Worm (Caenorhabditis elegans) whole organism, L1 larva: ENCODE results near the gene K11D9.3.
A peak's percentile ranks its signal among the peaks of the same experiment; 100 is the strongest.

Experiments used
- C16A3.4 ChIP-seq: fragments of 150-350 bp; optimal IDR thresholded peaks from 2 replicates; lab custom pipeline; 2014; ENCODE audit warnings: missing biosample characterization, missing genetic modification characterization
- C34B4.2 ChIP-seq: sonication (generic microtip); optimal IDR thresholded peaks from 2 replicates; lab custom pipeline; 2017; ENCODE audit warnings: mild to moderate bottlenecking, missing genetic modification characterization, missing compliant biosample characterization
- aha-1 ChIP-seq: fragments of 150-350 bp; optimal IDR thresholded peaks from 2 replicates; lab custom pipeline; 2014; ENCODE audit warnings: missing biosample characterization, missing genetic modification characterization
- blmp-1 ChIP-seq: fragments of 150-350 bp; optimal IDR thresholded peaks from 2 replicates; lab custom pipeline; 2014; ENCODE audit warnings: missing biosample characterization, missing genetic modification characterization
- ceh-8 ChIP-seq: fragments of 200-800 bp; sonication (Bioruptor generic); optimal IDR thresholded peaks from 2 replicates; lab custom pipeline; 2018; ENCODE audit warnings: mild to moderate bottlenecking, missing genetic modification characterization, moderate library complexity, missing compliant biosample characterization
- ceh-82 ChIP-seq, 3 experiments: fragments of 150-350 bp in 1 of 3; sonication (generic microtip) in 2 of 3; optimal IDR thresholded peaks; 2 replicates each; lab custom pipeline; 2014 to 2017; ENCODE audit warnings: missing biosample characterization in 3 of 3, missing genetic modification characterization in 3 of 3
- ceh-90 ChIP-seq: sonication (generic microtip); optimal IDR thresholded peaks from 2 replicates; lab custom pipeline; 2016; ENCODE audit warnings: missing genetic modification characterization, missing compliant biosample characterization
- dpl-1 ChIP-seq, 3 experiments: fragments of 150-350 bp in 2 of 3; sonication (generic microtip) in 1 of 3; optimal IDR thresholded peaks; 2 replicates each; lab custom pipeline; 2014 to 2017; ENCODE audit warnings: missing biosample characterization in 3 of 3, missing genetic modification characterization in 3 of 3, missing genetic modification reagents in 3 of 3
- dsc-1 ChIP-seq: sonication (generic microtip); optimal IDR thresholded peaks from 2 replicates; lab custom pipeline; 2016; ENCODE audit warnings: mild to moderate bottlenecking, missing genetic modification characterization, missing compliant biosample characterization
- efl-1 ChIP-seq, 4 experiments: fragments of 150-350 bp; optimal IDR thresholded peaks in 3 of 4; peaks in 1 of 4; 1 replicate in 1 of 4; 2 replicates in 3 of 4; lab custom pipeline; 2014; ENCODE audit warnings: missing biosample characterization in 2 of 4, missing genetic modification characterization in 2 of 4, missing genetic modification reagents in 2 of 4
- efl-3 ChIP-seq: fragments of 200-800 bp; sonication (Bioruptor generic); optimal IDR thresholded peaks from 2 replicates; lab custom pipeline; 2018; ENCODE audit warnings: mild to moderate bottlenecking, missing genetic modification characterization, missing compliant biosample characterization
- egl-13 ChIP-seq: sonication (generic microtip); optimal IDR thresholded peaks from 2 replicates; lab custom pipeline; 2016; ENCODE audit warnings: missing genotype, missing genetic modification reagents, missing genetic modification characterization, missing compliant biosample characterization
- elt-2 ChIP-seq: sonication (generic microtip); optimal IDR thresholded peaks from 2 replicates; lab custom pipeline; 2016; ENCODE audit warnings: missing genetic modification characterization, mild to moderate bottlenecking, inconsistent platforms, missing compliant biosample characterization, missing genetic modification reagents
- elt-3 ChIP-seq, 6 experiments: fragments of 150-350 bp in 1 of 6; sonication (generic microtip); optimal IDR thresholded peaks; 2 replicates each; lab custom pipeline; 2017 to 2018; ENCODE audit warnings: missing biosample characterization in 6 of 6, missing genetic modification characterization in 6 of 6, inconsistent platforms in 1 of 6
- ets-5 ChIP-seq: fragments of 200-800 bp; sonication (Bioruptor generic); IDR thresholded peaks from 2 replicates; pipeline ENCODE4 v1.3.6; 2022; ENCODE audit warnings: missing genetic modification characterization, missing compliant biosample characterization
- fkh-10 ChIP-seq: sonication (generic microtip); optimal IDR thresholded peaks from 2 replicates; lab custom pipeline; 2017; ENCODE audit warnings: missing biosample characterization, missing genetic modification reagents, missing genetic modification characterization
- fkh-4 ChIP-seq: sonication (generic microtip); optimal IDR thresholded peaks from 2 replicates; lab custom pipeline; 2016; ENCODE audit warnings: missing compliant biosample characterization, missing genetic modification characterization, borderline replicate concordance
- fkh-8 ChIP-seq: sonication (generic microtip); optimal IDR thresholded peaks from 2 replicates; lab custom pipeline; 2016; ENCODE audit warnings: mild to moderate bottlenecking, missing genetic modification characterization, missing compliant biosample characterization
- fos-1 ChIP-seq: fragments of 150-350 bp; optimal IDR thresholded peaks from 2 replicates; lab custom pipeline; 2014; ENCODE audit warnings: missing biosample characterization, missing genetic modification characterization
- hlh-4 ChIP-seq: sonication (generic microtip); optimal IDR thresholded peaks from 2 replicates; lab custom pipeline; 2016; ENCODE audit warnings: mild to moderate bottlenecking, missing genetic modification characterization, missing compliant biosample characterization
- irx-1 ChIP-seq: sonication (generic microtip); optimal IDR thresholded peaks from 2 replicates; lab custom pipeline; 2016; ENCODE audit warnings: missing genetic modification characterization, missing compliant biosample characterization
- isw-1 ChIP-seq: fragments of 200-800 bp; sonication (Bioruptor generic); IDR thresholded peaks from 2 replicates; pipeline ENCODE4 v1.3.6; 2022; ENCODE audit warnings: missing genetic modification characterization, missing compliant biosample characterization
- jun-1 ChIP-seq: fragments of 150-350 bp; optimal IDR thresholded peaks from 2 replicates; lab custom pipeline; 2014; ENCODE audit warnings: missing biosample characterization, missing genetic modification reagents, missing genetic modification characterization
- lin-15B ChIP-seq: fragments of 150-350 bp; sonication (generic microtip); optimal IDR thresholded peaks from 3 replicates; lab custom pipeline; 2014; ENCODE audit warnings: missing biosample characterization, missing genetic modification characterization
- lin-35 ChIP-seq, 2 experiments: fragments of 150-350 bp; optimal IDR thresholded peaks; 2 replicates each; lab custom pipeline; 2014; ENCODE audit warnings: missing biosample characterization in 2 of 2, missing genetic modification characterization in 2 of 2, missing genetic modification reagents in 2 of 2
- lin-39 ChIP-seq: fragments of 150-350 bp; optimal IDR thresholded peaks from 2 replicates; lab custom pipeline; 2014; ENCODE audit warnings: missing biosample characterization, missing genetic modification reagents, missing genetic modification characterization
- lir-3 ChIP-seq: sonication (generic microtip); optimal IDR thresholded peaks from 2 replicates; lab custom pipeline; 2016; ENCODE audit warnings: mild to moderate bottlenecking, missing genetic modification characterization, moderate library complexity, missing compliant biosample characterization; ENCODE audit not compliant: poor library complexity
- lsy-2 ChIP-seq, 2 experiments: fragments of 150-350 bp; optimal IDR thresholded peaks; 2 replicates each; lab custom pipeline; 2014; ENCODE audit warnings: missing biosample characterization in 2 of 2, missing genetic modification characterization in 2 of 2
- mdl-1 ChIP-seq, 2 experiments: fragments of 150-350 bp; optimal IDR thresholded peaks; 2 replicates each; lab custom pipeline; 2014 to 2017; ENCODE audit warnings: missing biosample characterization in 2 of 2, missing genetic modification characterization in 2 of 2, inconsistent platforms in 1 of 2
- mep-1 ChIP-seq: fragments of 150-350 bp; optimal IDR thresholded peaks from 2 replicates; lab custom pipeline; 2014; ENCODE audit warnings: missing biosample characterization, missing genetic modification characterization
- nhr-11 ChIP-seq: fragments of 150-350 bp; optimal IDR thresholded peaks from 2 replicates; lab custom pipeline; 2014; ENCODE audit warnings: missing biosample characterization, missing genetic modification characterization
- nhr-20 ChIP-seq: sonication (generic microtip); optimal IDR thresholded peaks from 2 replicates; lab custom pipeline; 2016; ENCODE audit warnings: mild to moderate bottlenecking, missing genetic modification characterization, missing compliant biosample characterization
- nhr-237 ChIP-seq: fragments of 150-350 bp; optimal IDR thresholded peaks from 2 replicates; lab custom pipeline; 2014; ENCODE audit warnings: missing biosample characterization, missing genetic modification characterization
- nhr-28 ChIP-seq: fragments of 150-350 bp; optimal IDR thresholded peaks from 2 replicates; lab custom pipeline; 2014; ENCODE audit warnings: missing biosample characterization, missing genetic modification characterization
- nhr-76 ChIP-seq: sonication (generic microtip); optimal IDR thresholded peaks from 2 replicates; lab custom pipeline; 2017; ENCODE audit warnings: missing biosample characterization, missing genetic modification characterization
- nhr-77 ChIP-seq: fragments of 150-350 bp; optimal IDR thresholded peaks from 2 replicates; lab custom pipeline; 2014; ENCODE audit warnings: missing biosample characterization, missing genetic modification characterization
- nhr-90 ChIP-seq: sonication (generic microtip); optimal IDR thresholded peaks from 2 replicates; lab custom pipeline; 2016; ENCODE audit warnings: mild to moderate bottlenecking, missing genetic modification characterization, missing compliant biosample characterization; ENCODE audit not compliant: poor library complexity
- pag-3 ChIP-seq: sonication (generic microtip); optimal IDR thresholded peaks from 2 replicates; lab custom pipeline; 2017; ENCODE audit warnings: missing genetic modification characterization, mild to moderate bottlenecking, missing compliant biosample characterization, antibody characterized with exemption, borderline replicate concordance; ENCODE audit not compliant: insufficient read depth
- pax-3 ChIP-seq: fragments of 200-800 bp; sonication (Bioruptor generic); optimal IDR thresholded peaks from 2 replicates; lab custom pipeline; 2018; ENCODE audit warnings: mild to moderate bottlenecking, missing genetic modification characterization, moderate library complexity, missing compliant biosample characterization
- rnt-1 ChIP-seq: sonication (generic microtip); optimal IDR thresholded peaks from 2 replicates; lab custom pipeline; 2016; ENCODE audit warnings: mild to moderate bottlenecking, missing genetic modification characterization, moderate library complexity, missing compliant biosample characterization
- snpc-4 ChIP-seq: fragments of 150-350 bp; optimal IDR thresholded peaks from 2 replicates; lab custom pipeline; 2014; ENCODE audit warnings: missing biosample characterization, missing genetic modification characterization
- snu-23 ChIP-seq: sonication (generic microtip); optimal IDR thresholded peaks from 2 replicates; lab custom pipeline; 2016; ENCODE audit warnings: missing genetic modification characterization, missing compliant biosample characterization
- swsn-7 ChIP-seq: sonication (generic microtip); optimal IDR thresholded peaks from 2 replicates; lab custom pipeline; 2016; ENCODE audit warnings: missing genetic modification characterization, missing compliant biosample characterization
- tbx-2 ChIP-seq: sonication (generic microtip); optimal IDR thresholded peaks from 2 replicates; lab custom pipeline; 2016; ENCODE audit warnings: missing genetic modification characterization, missing compliant biosample characterization
- tlp-1 ChIP-seq: fragments of 150-350 bp; optimal IDR thresholded peaks from 2 replicates; lab custom pipeline; 2014; ENCODE audit warnings: missing biosample characterization, missing genetic modification characterization
- unc-62 ChIP-seq: fragments of 150-350 bp; optimal IDR thresholded peaks from 2 replicates; lab custom pipeline; 2014; ENCODE audit warnings: missing biosample characterization, missing genetic modification reagents, missing genetic modification characterization
- unc-86 ChIP-seq: sonication (generic microtip); optimal IDR thresholded peaks from 2 replicates; lab custom pipeline; 2016; ENCODE audit warnings: missing genetic modification characterization, missing compliant biosample characterization
- unc-98 ChIP-seq: fragments of 200-800 bp; sonication (Bioruptor generic); IDR thresholded peaks from 2 replicates; pipeline ENCODE4 v1.3.6; 2022; ENCODE audit warnings: missing genetic modification characterization, missing compliant biosample characterization
- vab-15 ChIP-seq: sonication (generic microtip); optimal IDR thresholded peaks from 2 replicates; lab custom pipeline; 2017; ENCODE audit warnings: missing genotype, mild to moderate bottlenecking, missing genetic modification characterization, missing compliant biosample characterization
- xbp-1 ChIP-seq: sonication (generic microtip); optimal IDR thresholded peaks from 2 replicates; lab custom pipeline; 2016; ENCODE audit warnings: missing genetic modification characterization, missing compliant biosample characterization
- ztf-11 ChIP-seq, 2 experiments: sonication (generic microtip); optimal IDR thresholded peaks; 2 replicates each; lab custom pipeline; 2016 to 2017; ENCODE audit warnings: missing genetic modification characterization in 2 of 2, missing biosample characterization in 1 of 2, missing compliant biosample characterization in 1 of 2
- ztf-4 ChIP-seq: fragments of 150-350 bp; optimal IDR thresholded peaks from 2 replicates; lab custom pipeline; 2014; ENCODE audit warnings: missing biosample characterization, missing genetic modification characterization

K11D9.3 gene

ce11 chrIII:10844873-10845272 lies 42.9 kb upstream of the K11D9.3 start, which contains the start of gene pde-12 (continued):
- peak in 1 of 2 experiments; percentile 69 for TF ChIP-seq mdl-1 (tag; optimal IDR thresholded peaks at IDR 0.05; lab: Kevin White, UChicago)
- TF ChIP-seq efl-3 (GFP tag; lab: Kevin White, UChicago): peak; percentile 47
- peak; percentile 13 for TF ChIP-seq nhr-237 (tag; lab: Kevin White, UChicago)
- peak; percentile 93 for TF ChIP-seq swsn-7 (tag; lab: Kevin White, UChicago)
- TF ChIP-seq ets-5 (GFP tag; lab: Robert Waterston, UW): no peak
- TF ChIP-seq hlh-4 (tag; lab: Kevin White, UChicago): no peak
- TF ChIP-seq C34B4.2 (tag; lab: Kevin White, UChicago): no peak
- TF ChIP-seq irx-1 (tag; lab: Kevin White, UChicago): peak; percentile 91
- peak; percentile 95 for TF ChIP-seq snu-23 (GFP tag; lab: Kevin White, UChicago)
- TF ChIP-seq fkh-4 (tag; lab: Kevin White, UChicago): peak; percentile 43
- no peak for TF ChIP-seq pag-3
- TF ChIP-seq xbp-1 (tag; lab: Kevin White, UChicago): peak; percentile 93
- TF ChIP-seq efl-1 (optimal IDR thresholded peaks at IDR 0.05; lab: Kevin White, UChicago): peak; percentile 83 to 90
- peak; percentile 84 to 98 for TF ChIP-seq efl-1 (GFP tag; optimal IDR thresholded peaks at IDR 0.05 in 1 of 2; lab: Kevin White, UChicago)
- peak; percentile 91 for TF ChIP-seq unc-86 (tag; lab: Kevin White, UChicago)
- peak; percentile 87 to 92 for TF ChIP-seq lin-35 (GFP tag; optimal IDR thresholded peaks at IDR 0.05; lab: Kevin White, UChicago)
- TF ChIP-seq lin-15B (tag; lab: Kevin White, UChicago): peak; percentile 81
- peak; percentile 91 for TF ChIP-seq nhr-20
- TF ChIP-seq nhr-90 (tag; lab: Kevin White, UChicago): peak; percentile 95
- peak; percentile 71 for TF ChIP-seq blmp-1
- TF ChIP-seq ceh-90: no peak
- peak in 2 of 6 experiments; percentile 36 to 72 for TF ChIP-seq elt-3 (tag; optimal IDR thresholded peaks at IDR 0.05; lab: Kevin White, UChicago)
- TF ChIP-seq ztf-4: peak; percentile 72
- TF ChIP-seq fkh-10 (GFP tag; lab: Kevin White, UChicago): peak; percentile 42
- TF ChIP-seq dpl-1 (GFP tag; optimal IDR thresholded peaks at IDR 0.05; lab: Kevin White, UChicago): peak; percentile 77 to 88 (median 87)
- no peak for TF ChIP-seq unc-98 (GFP tag; lab: Robert Waterston, UW)
- TF ChIP-seq C16A3.4 (tag; lab: Kevin White, UChicago): peak; percentile 82
- TF ChIP-seq rnt-1: peak; percentile 95
- peak; percentile 91 to 92 for TF ChIP-seq lsy-2 (tag; optimal IDR thresholded peaks at IDR 0.05; lab: Kevin White, UChicago)
- no peak for TF ChIP-seq nhr-28
- no peak for TF ChIP-seq tlp-1 (tag; lab: Kevin White, UChicago)
- TF ChIP-seq pax-3 (tag; lab: Kevin White, UChicago): peak; percentile 79
- no peak for TF ChIP-seq lir-3
- TF ChIP-seq nhr-76 (tag; lab: Kevin White, UChicago): peak; percentile 27
- peak; percentile 77 for TF ChIP-seq aha-1
- peak; percentile 86 for TF ChIP-seq isw-1 (GFP tag; lab: Robert Waterston, UW)
- peak; percentile 74 for TF ChIP-seq fos-1
- TF ChIP-seq elt-2 (tag; lab: Kevin White, UChicago): peak; percentile 77
- peak; percentile 88 for TF ChIP-seq egl-13 (tag; lab: Kevin White, UChicago)
- TF ChIP-seq unc-62 (GFP tag; lab: Kevin White, UChicago): no peak
- no peak for TF ChIP-seq vab-15 (tag; lab: Kevin White, UChicago)
- TF ChIP-seq ceh-8 (GFP tag; lab: Kevin White, UChicago): no peak
- TF ChIP-seq ceh-82 (tag; optimal IDR thresholded peaks at IDR 0.05; lab: Kevin White, UChicago): peak; percentile 83 to 84 (median 83)
- TF ChIP-seq fkh-8 (tag; lab: Kevin White, UChicago): peak; percentile 84
- TF ChIP-seq snpc-4 (tag; lab: Kevin White, UChicago): peak; percentile 82
- TF ChIP-seq jun-1 (tag; lab: Kevin White, UChicago): peak; percentile 77
- TF ChIP-seq nhr-77 (tag; lab: Kevin White, UChicago): peak; percentile 83
- TF ChIP-seq lin-39: peak; percentile 87
- peak; percentile 94 for TF ChIP-seq mep-1
- peak; percentile 93 for TF ChIP-seq tbx-2 (tag; lab: Kevin White, UChicago)
- TF ChIP-seq nhr-11 (tag; lab: Kevin White, UChicago): peak; percentile 62
- peak; percentile 93 for TF ChIP-seq dsc-1 (tag; lab: Kevin White, UChicago)
- peak in 1 of 2 experiments; percentile 72 for TF ChIP-seq ztf-11 (tag; optimal IDR thresholded peaks at IDR 0.05; lab: Kevin White, UChicago)
